Worm (Caenorhabditis elegans) whole organism, midembryonic: Measurements from ENCODE around the gene osta-2.

Source experiments
- T22C8.4 ChIP-seq: fragments of 200-800 bp; sonication (Bioruptor generic); IDR thresholded peaks from 2 replicates; pipeline ENCODE4 v1.3.6; 2022; ENCODE audit warnings: missing genetic modification characterization, missing compliant biosample characterization
- klf-2 ChIP-seq: fragments of 200-800 bp; sonication (Bioruptor generic); conservative IDR thresholded peaks from 2 replicates; pipeline ENCODE4 v1.3.6; 2022; ENCODE audit warnings: missing genetic modification reagents, missing genetic modification characterization, missing compliant biosample characterization

DNA sequence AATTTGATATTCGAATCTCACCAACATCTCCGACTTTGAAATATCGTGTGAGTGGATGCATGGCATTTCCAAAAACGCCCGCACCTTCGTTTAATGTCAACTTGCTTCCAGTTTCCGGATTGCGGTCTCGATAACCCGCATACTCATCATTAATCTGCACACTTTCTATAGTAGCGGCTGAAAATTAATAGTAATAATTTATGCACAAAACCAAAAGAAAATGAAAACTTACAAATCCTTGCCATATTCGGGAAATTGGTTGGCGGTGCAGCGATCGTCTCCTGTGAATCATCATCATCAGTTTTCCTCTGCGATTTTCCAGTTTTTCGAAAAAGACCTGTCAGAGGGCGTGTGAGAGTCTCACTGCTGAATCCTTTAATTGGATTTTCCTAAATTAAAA is 47.3 kb upstream of the osta-2 start:
- TF ChIP-seq klf-2 (GFP tag; lab: Robert Waterston, UW): no peak
- TF ChIP-seq T22C8.4: no peak
